Worm (Caenorhabditis elegans) whole organism, L4 larva: ENCODE data around the gene ZK666.11.

ENCODE experiments used
- F49E8.2 ChIP-seq: sonication (generic microtip); optimal IDR thresholded peaks from 2 replicates; lab custom pipeline; 2016; ENCODE audit warnings: missing compliant biosample characterization, mild to moderate bottlenecking, missing genetic modification characterization, borderline replicate concordance
- R02D3.7 ChIP-seq: fragments of 150-350 bp; sonication (generic microtip); optimal IDR thresholded peaks from 3 replicates; lab custom pipeline; 2014; ENCODE audit warnings: missing biosample characterization, missing genetic modification characterization
- Y5F2A.4 ChIP-seq: fragments of 200-800 bp; sonication (Bioruptor generic); optimal IDR thresholded peaks from 2 replicates; lab custom pipeline; 2018; ENCODE audit warnings: mild to moderate bottlenecking, missing genetic modification characterization, missing compliant biosample characterization
- ceh-82 ChIP-seq: sonication (generic microtip); optimal IDR thresholded peaks from 2 replicates; lab custom pipeline; 2017; ENCODE audit warnings: missing biosample characterization, missing genetic modification characterization
- ces-1 ChIP-seq: fragments of 150-350 bp; sonication (generic microtip); optimal IDR thresholded peaks from 4 replicates; lab custom pipeline; 2014; ENCODE audit warnings: missing biosample characterization, missing genetic modification reagents, missing genetic modification characterization
- ctbp-1 ChIP-seq: fragments of 200-800 bp; sonication (Bioruptor generic); IDR thresholded peaks from 2 replicates; pipeline ENCODE4 v1.3.6; 2022; ENCODE audit warnings: missing genetic modification reagents, missing genetic modification characterization, missing compliant biosample characterization
- fkh-10 ChIP-seq: fragments of 150-350 bp; optimal IDR thresholded peaks from 2 replicates; lab custom pipeline; 2014; ENCODE audit warnings: missing biosample characterization, missing genetic modification reagents, missing genetic modification characterization
- lsy-2 ChIP-seq, 2 experiments: fragments of 150-350 bp in 1 of 2; sonication (generic microtip) in 1 of 2; optimal IDR thresholded peaks; 2 replicates each; lab custom pipeline; 2014 to 2017; ENCODE audit warnings: missing biosample characterization in 2 of 2, missing genetic modification characterization in 2 of 2
- mep-1 ChIP-seq: fragments of 150-350 bp; sonication (generic microtip); optimal IDR thresholded peaks from 3 replicates; lab custom pipeline; 2014; ENCODE audit warnings: missing biosample characterization, missing genetic modification characterization
- nhr-10 ChIP-seq: fragments of 150-350 bp; optimal IDR thresholded peaks from 2 replicates; lab custom pipeline; 2014; ENCODE audit warnings: missing biosample characterization, missing genetic modification characterization
- nhr-25 ChIP-seq: sonication (generic microtip); optimal IDR thresholded peaks from 2 replicates; lab custom pipeline; 2017; ENCODE audit warnings: missing genetic modification characterization, mild to moderate bottlenecking, missing compliant biosample characterization, antibody characterized with exemption, moderate library complexity, borderline replicate concordance; ENCODE audit not compliant: insufficient read depth
- nhr-77 ChIP-seq: fragments of 150-350 bp; optimal IDR thresholded peaks from 2 replicates; lab custom pipeline; 2014; ENCODE audit warnings: missing biosample characterization, missing genetic modification characterization
- unc-62 ChIP-seq, 3 experiments: fragments of 150-350 bp in 1 of 3; sonication (generic microtip); optimal IDR thresholded peaks in 2 of 3; peaks in 1 of 3; 1 replicate in 1 of 3; 2 replicates in 2 of 3; lab custom pipeline; 2014 to 2017; ENCODE audit warnings: missing biosample characterization in 3 of 3, missing genetic modification characterization in 3 of 3, missing genetic modification reagents in 3 of 3, missing genotype in 1 of 3

DNA sequence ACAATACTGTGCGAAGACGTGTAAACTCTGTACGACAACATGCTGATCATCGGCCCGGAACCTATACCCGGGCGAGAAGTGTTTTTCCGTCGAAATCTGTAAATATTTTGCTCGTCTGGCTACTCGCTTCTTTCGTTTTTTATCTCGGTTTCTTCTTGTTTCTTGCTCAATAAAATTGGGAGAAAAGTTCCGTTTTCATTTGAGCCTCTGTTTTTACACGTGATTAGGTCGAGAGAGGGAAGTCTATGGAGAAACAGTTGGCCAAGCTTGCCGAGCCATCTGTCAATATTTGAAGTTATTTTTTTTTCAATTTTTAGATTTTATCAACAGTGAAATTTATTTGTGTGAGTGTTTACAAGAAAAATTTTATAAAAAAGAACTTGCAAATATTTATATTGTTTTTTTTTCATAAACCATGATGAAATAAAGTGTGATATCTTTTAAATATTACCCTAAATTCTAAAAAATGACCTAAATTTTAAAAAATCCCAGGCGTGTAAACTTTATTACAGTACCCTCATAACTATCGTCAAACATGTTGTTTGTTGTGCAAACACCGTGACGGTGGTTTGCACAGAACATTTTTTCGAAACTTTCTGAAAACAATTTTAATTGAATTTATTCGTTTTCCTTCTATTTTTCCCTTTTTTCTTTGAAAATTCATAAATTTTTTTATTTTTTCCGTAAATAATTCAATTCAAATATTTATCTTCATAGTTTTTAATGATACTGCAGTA is 37.2 kb upstream of the ZK666.11 start:
- TF ChIP-seq ces-1 (GFP tag; lab: Kevin White, UChicago) (no peak), fkh-10 (GFP tag; lab: Kevin White, UChicago) (no peak), ctbp-1 (no peak), F49E8.2 (no peak), unc-62 (GFP tag; optimal IDR thresholded peaks at IDR 0.05 in 1 of 2; lab: Kevin White, UChicago) (no peak), unc-62 (tag; optimal IDR thresholded peaks at IDR 0.05; lab: Kevin White, UChicago) (no peak), R02D3.7 (tag; lab: Kevin White, UChicago) (no peak), mep-1 (tag; lab: Kevin White, UChicago) (no peak), nhr-25 (tag; lab: Kevin White, UChicago) (no peak), nhr-77 (tag; lab: Kevin White, UChicago) (no peak), ceh-82 (tag; lab: Kevin White, UChicago) (no peak), nhr-10 (tag; lab: Kevin White, UChicago) (no peak), Y5F2A.4 (GFP tag; lab: Kevin White, UChicago) (no peak), lsy-2 (tag; optimal IDR thresholded peaks at IDR 0.05; lab: Kevin White, UChicago) (peak in 1 of 2 experiments; percentile 80)
